Worm (Caenorhabditis elegans) whole organism, young adult: Measurements from ENCODE around the gene Y66D12A.8.
A peak's percentile ranks its signal among the peaks of the same experiment; 100 is the strongest.

Experiments used
- B0261.1 ChIP-seq: sonication (generic microtip); optimal IDR thresholded peaks from 2 replicates; lab custom pipeline; 2016; ENCODE audit warnings: mild to moderate bottlenecking, missing genetic modification characterization, moderate library complexity, missing compliant biosample characterization
- C17E4.6 ChIP-seq: fragments of 200-800 bp; sonication (Bioruptor generic); IDR thresholded peaks from 2 replicates; pipeline ENCODE4 v1.3.6; 2022; ENCODE audit warnings: missing genetic modification reagents, missing genetic modification characterization, missing compliant biosample characterization
- K12H6.12 ChIP-seq: fragments of 200-800 bp; sonication (Bioruptor generic); optimal IDR thresholded peaks from 2 replicates; lab custom pipeline; 2018; ENCODE audit warnings: mild to moderate bottlenecking, missing genetic modification characterization, missing compliant biosample characterization
- attf-3 ChIP-seq: fragments of 200-800 bp; sonication (Bioruptor generic); conservative IDR thresholded peaks from 2 replicates; pipeline ENCODE4 v1.3.6; 2022; ENCODE audit warnings: missing genetic modification reagents, missing genetic modification characterization, missing compliant biosample characterization
- ceh-58 ChIP-seq: fragments of 200-800 bp; sonication (Bioruptor generic); IDR thresholded peaks from 2 replicates; pipeline ENCODE4 v1.3.6; 2022; ENCODE audit warnings: missing genetic modification characterization, missing compliant biosample characterization
- egl-44 ChIP-seq: fragments of 200-800 bp; sonication (Bioruptor generic); IDR thresholded peaks from 2 replicates; pipeline ENCODE4 v1.3.6; 2022; ENCODE audit warnings: missing genetic modification reagents, missing genetic modification characterization, missing compliant biosample characterization
- egrh-3 ChIP-seq: fragments of 200-800 bp; sonication (Bioruptor generic); IDR thresholded peaks from 2 replicates; pipeline ENCODE4 v1.3.6; 2022; ENCODE audit warnings: missing genetic modification reagents, missing genetic modification characterization, missing compliant biosample characterization
- madf-10 ChIP-seq: sonication (generic microtip); optimal IDR thresholded peaks from 2 replicates; lab custom pipeline; 2016; ENCODE audit warnings: mild to moderate bottlenecking, missing genetic modification characterization, missing compliant biosample characterization
- mcd-1 ChIP-seq: fragments of 200-800 bp; sonication (Bioruptor generic); IDR thresholded peaks from 2 replicates; pipeline ENCODE4 v1.3.6; 2022; ENCODE audit warnings: missing genetic modification reagents, missing genetic modification characterization, missing compliant biosample characterization
- nfya-1 ChIP-seq: sonication (generic microtip); optimal IDR thresholded peaks from 2 replicates; lab custom pipeline; 2017; ENCODE audit warnings: antibody characterized with exemption, missing compliant biosample characterization, missing genetic modification characterization, borderline replicate concordance; ENCODE audit not compliant: insufficient read depth
- rcor-1 ChIP-seq: fragments of 200-800 bp; sonication (Bioruptor generic); IDR thresholded peaks from 2 replicates; pipeline ENCODE4 v1.3.6; 2022; ENCODE audit warnings: missing genetic modification reagents, missing genetic modification characterization, missing compliant biosample characterization
- snpc-3.4 ChIP-seq: sonication (generic microtip); optimal IDR thresholded peaks from 2 replicates; lab custom pipeline; 2017; ENCODE audit warnings: missing genetic modification characterization, mild to moderate bottlenecking, missing compliant biosample characterization, antibody characterized with exemption, moderate library complexity, missing genotype, missing genetic modification reagents
- tbx-9 ChIP-seq: sonication (generic microtip); optimal IDR thresholded peaks from 2 replicates; lab custom pipeline; 2016; ENCODE audit warnings: borderline replicate concordance, missing genetic modification characterization, inconsistent platforms, missing compliant biosample characterization

ce11 chrIII:11627631-11628030 lies 53.6 kb downstream of the Y66D12A.8 start:
- TF ChIP-seq mcd-1 (GFP tag; lab: Robert Waterston, UW) (peak; percentile 30; the same call in 1 of the 2 replicates), attf-3 (GFP tag; lab: Robert Waterston, UW) (no peak), C17E4.6 (GFP tag; lab: Robert Waterston, UW) (no peak), egrh-3 (no peak), nfya-1 (no peak), madf-10 (tag; lab: Kevin White, UChicago) (no peak), tbx-9 (tag; lab: Kevin White, UChicago) (no peak), ceh-58 (GFP tag; lab: Robert Waterston, UW) (no peak), egl-44 (GFP tag; lab: Robert Waterston, UW) (no peak), B0261.1 (tag; lab: Kevin White, UChicago) (no peak), snpc-3.4 (no peak), K12H6.12 (tag; lab: Kevin White, UChicago) (no peak), rcor-1 (GFP tag; lab: Robert Waterston, UW) (no peak)
